Worm (Caenorhabditis elegans) whole organism, mixed stage, embryonic: Measurements from ENCODE around the gene cgh-1.

Experiments
- bed-3 ChIP-seq: fragments of 200-800 bp; sonication (Bioruptor generic); optimal IDR thresholded peaks from 3 replicates; lab custom pipeline; 2018; ENCODE audit warnings: mild to moderate bottlenecking, missing genetic modification characterization, moderate library complexity, missing compliant biosample characterization
- blmp-1 ChIP-seq: fragments of 150-350 bp; optimal IDR thresholded peaks from 2 replicates; lab custom pipeline; 2014; ENCODE audit warnings: missing biosample characterization, missing genetic modification characterization
- elt-3 ChIP-seq: fragments of 150-350 bp; optimal IDR thresholded peaks from 2 replicates; lab custom pipeline; 2014; ENCODE audit warnings: missing biosample characterization, missing genetic modification characterization
- mab-5 ChIP-seq: fragments of 150-350 bp; optimal IDR thresholded peaks from 2 replicates; lab custom pipeline; 2014; ENCODE audit warnings: missing biosample characterization, missing genetic modification characterization
- nhr-2 ChIP-seq: fragments of 150-350 bp; optimal IDR thresholded peaks from 2 replicates; lab custom pipeline; 2014; ENCODE audit warnings: missing biosample characterization, missing genetic modification characterization
- snpc-4 ChIP-seq: fragments of 150-350 bp; optimal IDR thresholded peaks from 2 replicates; lab custom pipeline; 2014; ENCODE audit warnings: missing biosample characterization, missing genetic modification characterization
- sptf-1 ChIP-seq: sonication (generic microtip); optimal IDR thresholded peaks from 2 replicates; lab custom pipeline; 2017; ENCODE audit warnings: mild to moderate bottlenecking, missing genetic modification characterization, moderate library complexity, missing compliant biosample characterization

ce11 chrIII:7506983-7507382 is 9.4 kb upstream of the cgh-1 start:
- TF ChIP-seq elt-3 (tag; lab: Kevin White, UChicago) (no peak), blmp-1 (no peak), sptf-1 (no peak), mab-5 (no peak), nhr-2 (no peak), snpc-4 (no peak), bed-3 (no peak)
